Fruit fly (Drosophila melanogaster) whole organism, prepupa: Measurements from ENCODE around the gene CG13685.

Experiments
- Blimp-1 ChIP-seq: fragments of 200-800 bp; sonication (Bioruptor generic); optimal IDR thresholded peaks from 3 replicates; lab custom pipeline; 2017; ENCODE audit warnings: missing biosample characterization, missing genetic modification characterization, mild to moderate bottlenecking, moderate library complexity, missing genetic modification reagents
- CG10631 ChIP-seq: fragments of 200-800 bp; sonication (Bioruptor generic); optimal IDR thresholded peaks from 2 replicates; lab custom pipeline; 2016; ENCODE audit warnings: missing biosample characterization, missing genetic modification characterization
- CG10669 ChIP-seq: fragments of 200-800 bp; sonication (Bioruptor generic); optimal IDR thresholded peaks from 3 replicates; lab custom pipeline; 2018; ENCODE audit warnings: missing biosample characterization, mild to moderate bottlenecking, missing genetic modification characterization, moderate library complexity
- CG11762 ChIP-seq: fragments of 200-800 bp; sonication (Bioruptor generic); optimal IDR thresholded peaks from 3 replicates; lab custom pipeline; 2016; ENCODE audit warnings: missing biosample characterization, missing genetic modification characterization; ENCODE audit not compliant: insufficient read depth
- CG15336 ChIP-seq: fragments of 200-800 bp; sonication (Bioruptor generic); IDR thresholded peaks from 2 replicates; pipeline ENCODE4 v1.3.6; 2022; ENCODE audit warnings: missing biosample characterization, missing genetic modification characterization
- CG1621 ChIP-seq: fragments of 200-800 bp; sonication (Bioruptor generic); optimal IDR thresholded peaks from 3 replicates; lab custom pipeline; 2018; ENCODE audit warnings: missing biosample characterization, mild to moderate bottlenecking, missing genetic modification characterization
- CG16779 ChIP-seq: fragments of 200-800 bp; sonication (Bioruptor generic); optimal IDR thresholded peaks from 3 replicates; lab custom pipeline; 2017; ENCODE audit warnings: missing biosample characterization, mild to moderate bottlenecking, missing genetic modification characterization
- CG3032 ChIP-seq: fragments of 200-800 bp; optimal IDR thresholded peaks from 2 replicates; lab custom pipeline; 2019; ENCODE audit warnings: missing biosample characterization, mild to moderate bottlenecking, missing genetic modification characterization, moderate library complexity
- CG31627 ChIP-seq: fragments of 200-800 bp; sonication (Bioruptor generic); optimal IDR thresholded peaks from 3 replicates; lab custom pipeline; 2016; ENCODE audit warnings: missing biosample characterization, missing genetic modification characterization
- CG32006 ChIP-seq: fragments of 200-800 bp; sonication (Bioruptor generic); optimal IDR thresholded peaks from 3 replicates; lab custom pipeline; 2017; ENCODE audit warnings: missing biosample characterization, mild to moderate bottlenecking, missing genetic modification characterization
- CG34406 ChIP-seq: fragments of 200-800 bp; sonication (Bioruptor generic); optimal IDR thresholded peaks from 3 replicates; lab custom pipeline; 2016; ENCODE audit warnings: missing biosample characterization, missing genetic modification characterization
- CG3919 ChIP-seq: fragments of 200-800 bp; sonication (Bioruptor generic); optimal IDR thresholded peaks from 3 replicates; lab custom pipeline; 2016; ENCODE audit warnings: missing biosample characterization, missing genetic modification characterization
- CG4318 ChIP-seq: fragments of 200-800 bp; sonication (Bioruptor generic); optimal IDR thresholded peaks from 3 replicates; lab custom pipeline; 2017; ENCODE audit warnings: missing biosample characterization, mild to moderate bottlenecking, missing genetic modification characterization
- CG6854 ChIP-seq: fragments of 200-800 bp; sonication (Bioruptor generic); optimal IDR thresholded peaks from 2 replicates; lab custom pipeline; 2017; ENCODE audit warnings: missing biosample characterization, mild to moderate bottlenecking, missing genetic modification characterization
- CG8632 ChIP-seq: fragments of 200-800 bp; sonication (Bioruptor generic); optimal IDR thresholded peaks from 3 replicates; lab custom pipeline; 2016; ENCODE audit warnings: missing biosample characterization, missing genetic modification characterization
- Eip75B ChIP-seq: fragments of 200-800 bp; sonication (Bioruptor generic); optimal IDR thresholded peaks from 3 replicates; lab custom pipeline; 2016; ENCODE audit warnings: missing biosample characterization, missing genetic modification characterization
- Eip78C ChIP-seq: fragments of 200-800 bp; sonication (Bioruptor generic); peaks from one replicate; lab custom pipeline; 2016; ENCODE audit warnings: missing biosample characterization, missing genetic modification characterization
- Eip93F ChIP-seq: fragments of 200-800 bp; sonication (Bioruptor generic); optimal IDR thresholded peaks from 2 replicates; lab custom pipeline; 2016; ENCODE audit warnings: missing biosample characterization, mild to moderate bottlenecking, missing genetic modification characterization
- Ets21C ChIP-seq: fragments of 200-800 bp; sonication (Bioruptor generic); optimal IDR thresholded peaks from 3 replicates; lab custom pipeline; 2016; ENCODE audit warnings: missing biosample characterization, missing genetic modification characterization
- Gug ChIP-seq: fragments of 200-800 bp; sonication (Bioruptor generic); IDR thresholded peaks from 2 replicates; pipeline ENCODE4 v1.3.6; 2022; ENCODE audit warnings: missing biosample characterization, missing genetic modification characterization
- Hr4 ChIP-seq: fragments of 200-800 bp; sonication (Bioruptor generic); optimal IDR thresholded peaks from 3 replicates; lab custom pipeline; 2016; ENCODE audit warnings: missing biosample characterization, missing genetic modification characterization
- Met ChIP-seq: fragments of 200-800 bp; sonication (Bioruptor generic); optimal IDR thresholded peaks from 3 replicates; lab custom pipeline; 2016; ENCODE audit warnings: missing biosample characterization, missing genetic modification characterization
- OdsH ChIP-seq: fragments of 200-800 bp; sonication (Bioruptor generic); optimal IDR thresholded peaks from 3 replicates; lab custom pipeline; 2016; ENCODE audit warnings: missing biosample characterization, missing genetic modification characterization
- Smox ChIP-seq: fragments of 200-800 bp; sonication (Bioruptor generic); optimal IDR thresholded peaks from 3 replicates; lab custom pipeline; 2016; ENCODE audit warnings: missing biosample characterization, missing genetic modification characterization
- Sox15 ChIP-seq: fragments of 200-800 bp; sonication (Bioruptor generic); optimal IDR thresholded peaks from 3 replicates; lab custom pipeline; 2016; ENCODE audit warnings: missing biosample characterization, missing genetic modification characterization
- achi ChIP-seq: fragments of 200-800 bp; sonication (Bioruptor generic); optimal IDR thresholded peaks from 3 replicates; lab custom pipeline; 2016; ENCODE audit warnings: missing biosample characterization, missing genetic modification characterization
- cyc ChIP-seq: fragments of 200-800 bp; sonication (Bioruptor generic); optimal IDR thresholded peaks from 3 replicates; lab custom pipeline; 2016; ENCODE audit warnings: missing biosample characterization, missing genetic modification characterization
- esn ChIP-seq: fragments of 200-800 bp; sonication (Bioruptor generic); optimal IDR thresholded peaks from 2 replicates; lab custom pipeline; 2016; ENCODE audit warnings: missing biosample characterization, mild to moderate bottlenecking, missing genetic modification characterization, moderate library complexity
- spab ChIP-seq: fragments of 200-800 bp; sonication (Bioruptor generic); optimal IDR thresholded peaks from 2 replicates; lab custom pipeline; 2017; ENCODE audit warnings: missing biosample characterization, mild to moderate bottlenecking, missing genetic modification characterization, missing genetic modification reagents
- ss ChIP-seq, 2 experiments: fragments of 200-800 bp; sonication (Bioruptor generic); optimal IDR thresholded peaks; 2 replicates in 1 of 2; 3 replicates in 1 of 2; lab custom pipeline; 2017 to 2018; ENCODE audit warnings: mild to moderate bottlenecking in 2 of 2, missing biosample characterization in 2 of 2, missing genetic modification characterization in 2 of 2, moderate library complexity in 1 of 2
- svp ChIP-seq: fragments of 200-800 bp; sonication (Bioruptor generic); peaks from one replicate; lab custom pipeline; 2016; ENCODE audit warnings: missing biosample characterization, missing genetic modification characterization
- topi ChIP-seq: fragments of 200-800 bp; sonication (Bioruptor generic); optimal IDR thresholded peaks from 3 replicates; lab custom pipeline; 2016; ENCODE audit warnings: missing biosample characterization, missing genetic modification characterization

Gene CG13685

dm6 chr3L:7726285-7726684 is 20.9 kb upstream of the CG13685 start, which contains the start of gene CG7457:
TSS of gene CG7457 (minus strand) at chr3L:7726473.
- TF ChIP-seq achi (GFP tag; lab: Kevin White, UChicago) (no peak), CG1621 (tag; lab: Kevin White, UChicago) (peak; percentile 4), esn (peak; percentile 13)

DNA sequence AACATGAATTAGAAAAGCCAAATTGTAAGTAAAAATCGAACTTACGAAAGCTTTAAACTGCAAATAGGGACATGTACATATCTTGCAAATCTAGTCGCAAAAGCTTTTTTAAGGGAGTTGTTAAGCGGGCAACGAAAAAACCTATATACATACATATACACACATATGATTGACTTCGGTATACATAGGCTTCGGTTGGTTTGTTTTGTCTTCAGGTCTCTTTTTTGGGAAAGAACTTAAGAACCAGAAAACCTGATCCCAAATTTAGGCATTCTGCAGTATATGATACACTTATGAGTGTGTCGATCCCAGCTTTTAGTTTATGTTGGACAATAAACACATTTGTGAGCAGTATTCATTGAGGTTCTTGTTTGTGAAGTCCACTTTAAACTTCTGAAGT is 20.5 kb upstream of the CG13685 start:
- no peak for TF ChIP-seq spab (GFP tag; lab: Kevin White, UChicago)
- TF ChIP-seq Hr4 (GFP tag; lab: Kevin White, UChicago): no peak
- no peak for TF ChIP-seq Blimp-1 (GFP tag; lab: Kevin White, UChicago)
- TF ChIP-seq OdsH (GFP tag; lab: Kevin White, UChicago): no peak
- TF ChIP-seq CG3919 (GFP tag; lab: Kevin White, UChicago): no peak
- TF ChIP-seq CG31627: no peak
- TF ChIP-seq CG16779 (tag; lab: Kevin White, UChicago): no peak
- no peak for TF ChIP-seq Met (GFP tag; lab: Kevin White, UChicago)
- no peak for TF ChIP-seq svp (GFP tag; lab: Kevin White, UChicago)
- no peak for TF ChIP-seq CG32006 (GFP tag; lab: Kevin White, UChicago)
- TF ChIP-seq CG34406 (GFP tag; lab: Kevin White, UChicago): no peak
- TF ChIP-seq, all 60 proteins: peak for 0

DNA sequence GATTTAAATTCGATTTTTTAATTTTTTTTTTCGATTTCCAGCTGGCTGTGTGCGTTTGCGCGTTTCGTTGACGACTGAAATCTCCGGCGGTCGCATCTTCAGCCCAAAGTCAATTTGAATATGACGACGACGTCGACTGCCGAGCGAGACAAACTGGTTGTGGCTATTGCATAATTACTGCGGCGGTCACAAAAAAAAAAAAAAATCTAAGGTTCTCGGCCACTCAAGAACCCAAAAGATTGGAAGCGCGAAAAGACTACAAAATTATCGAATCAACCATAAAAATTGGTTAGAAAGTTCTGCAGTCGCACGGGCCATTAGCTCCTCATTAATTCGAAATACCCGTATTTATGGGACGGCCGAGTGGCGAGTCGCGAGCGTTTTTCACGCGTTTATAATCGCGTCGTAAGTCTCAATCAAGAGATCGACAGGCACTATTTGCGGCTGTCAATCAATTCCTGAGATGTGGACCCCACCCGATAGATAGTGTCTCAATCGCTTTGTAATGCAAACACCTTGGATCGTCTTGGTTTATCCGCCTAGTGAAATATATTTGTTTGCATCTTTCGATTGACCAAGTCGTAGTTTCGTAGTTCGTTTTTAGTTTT is 14.9 kb upstream of the CG13685 start, which contains the start of gene CG8492:
Gene CG8492, minus strand, starts transcription at position 51 of the 608 bp plus-strand sequence.
- TF ChIP-seq cyc: no peak
- TF ChIP-seq CG11762 (GFP tag; lab: Kevin White, UChicago): no peak
- TF ChIP-seq CG4318: no peak
- TF ChIP-seq topi (GFP tag; lab: Kevin White, UChicago): no peak
- TF ChIP-seq Eip93F (GFP tag; lab: Kevin White, UChicago): no peak
- no peak for TF ChIP-seq OdsH (GFP tag; lab: Kevin White, UChicago)
- no peak for TF ChIP-seq Eip75B (GFP tag; lab: Kevin White, UChicago)
- no peak for TF ChIP-seq CG15336
- no peak for TF ChIP-seq CG32006 (GFP tag; lab: Kevin White, UChicago)
- no peak for TF ChIP-seq Hr4 (GFP tag; lab: Kevin White, UChicago)
- TF ChIP-seq CG3032 (tag; lab: Kevin White, UChicago): no peak
- no peak for TF ChIP-seq CG10631 (GFP tag; lab: Kevin White, UChicago)
- no peak for TF ChIP-seq CG6854 (GFP tag; lab: Kevin White, UChicago)
- no peak for TF ChIP-seq achi (GFP tag; lab: Kevin White, UChicago)
- TF ChIP-seq, all 60 proteins: peak for 0

- TF ChIP-seq svp (GFP tag; lab: Kevin White, UChicago) (no peak), CG11762 (GFP tag; lab: Kevin White, UChicago) (no peak), ss (GFP tag; optimal IDR thresholded peaks at IDR 0.05; lab: Kevin White, UChicago) (no peak), CG4318 (no peak), Eip78C (GFP tag; lab: Kevin White, UChicago) (peak; percentile 48), CG10669 (GFP tag; lab: Kevin White, UChicago) (no peak)
Measured at dm6 chr3L:7741953-7742352, 5.2 kb upstream of the CG13685 start.

- no peak for TF ChIP-seq Ets21C
- no peak for TF ChIP-seq Sox15
- no peak for TF ChIP-seq Met (GFP tag; lab: Kevin White, UChicago)
- no peak for TF ChIP-seq Smox (GFP tag; lab: Kevin White, UChicago)
- no peak for TF ChIP-seq CG8632 (GFP tag; lab: Kevin White, UChicago)
- TF ChIP-seq Gug: no peak
- no peak for TF ChIP-seq Eip93F (GFP tag; lab: Kevin White, UChicago)
Measured at dm6 chr3L:7742941-7743340, 4.2 kb upstream of the CG13685 start, which contains the start of gene Snmp2. TSS of gene Snmp2 (minus strand) at chr3L:7743041.
